Worm (Caenorhabditis elegans): Measurements from ENCODE around the gene gphr-2.

gphr-2 gene

ce11 chrX:14312416-14312815, 4.8 kb upstream of the gphr-2 start (continued):
- TF ChIP-seq F13H6.1 (tag; optimal IDR thresholded peaks at IDR 0.05) (peak; percentile 48), ref-2 (tag; optimal IDR thresholded peaks at IDR 0.05) (peak; percentile 84), ets-4 (tag; optimal IDR thresholded peaks at IDR 0.05) (peak; percentile 32), syd-9 (tag; optimal IDR thresholded peaks at IDR 0.05) (no peak)

ce11 chrX:14311583-14311982, 4.0 kb upstream of the gphr-2 start, which contains the start of gene mgrn-1:
Gene mgrn-1 (minus strand): TSS chrX:14311683.
- no peak for TF ChIP-seq fkh-6 (tag; optimal IDR thresholded peaks at IDR 0.05)
- TF ChIP-seq elt-4 (tag; optimal IDR thresholded peaks at IDR 0.05): no peak
- no peak for TF ChIP-seq pat-9 (tag; optimal IDR thresholded peaks at IDR 0.05)
- TF ChIP-seq ceh-30 (tag; optimal IDR thresholded peaks at IDR 0.05): no peak
- no peak for TF ChIP-seq rnt-1 (tag; optimal IDR thresholded peaks at IDR 0.05)
- TF ChIP-seq F13H6.1 (tag; optimal IDR thresholded peaks at IDR 0.05): no peak
- no peak for TF ChIP-seq sox-4 (tag; optimal IDR thresholded peaks at IDR 0.05)
- TF ChIP-seq sox-2 (GFP tag; IDR thresholded peaks at IDR 0.05): no peak

ce11 chrX:14309656-14310055, 2.1 kb upstream of the gphr-2 start:
- TF ChIP-seq mec-3 (tag; optimal IDR thresholded peaks at IDR 0.05; ENCODE audit: borderline replicate concordance): no peak
- no peak for TF ChIP-seq tbx-7 (tag; optimal IDR thresholded peaks at IDR 0.05)
- TF ChIP-seq fkh-6 (tag; optimal IDR thresholded peaks at IDR 0.05): no peak
- no peak for TF ChIP-seq Y22D7AL.16 (tag; optimal IDR thresholded peaks at IDR 0.05)
- no peak for TF ChIP-seq ama-1 (optimal IDR thresholded peaks at IDR 0.05)
- TF ChIP-seq nhr-232 (tag; optimal IDR thresholded peaks at IDR 0.05): no peak
- TF ChIP-seq pag-3 (tag; optimal IDR thresholded peaks at IDR 0.05; ENCODE audit: borderline replicate concordance): no peak
- TF ChIP-seq unc-55 (GFP tag; optimal IDR thresholded peaks at IDR 0.05): no peak
- TF ChIP-seq tbx-2 (tag; optimal IDR thresholded peaks at IDR 0.05): no peak
- no peak for TF ChIP-seq gmeb-2 (tag; optimal IDR thresholded peaks at IDR 0.05)
- TF ChIP-seq unc-42 (tag; optimal IDR thresholded peaks at IDR 0.05): no peak
- TF ChIP-seq ztf-16 (tag; optimal IDR thresholded peaks at IDR 0.05): no peak
- no peak for TF ChIP-seq elt-4 (tag; optimal IDR thresholded peaks at IDR 0.05)

- TF ChIP-seq ref-2 (tag; optimal IDR thresholded peaks at IDR 0.05): no peak
- TF ChIP-seq ama-1 (optimal IDR thresholded peaks at IDR 0.05): no peak
- TF ChIP-seq dmd-4 (tag; optimal IDR thresholded peaks at IDR 0.05; ENCODE audit: borderline replicate concordance): no peak
- no peak for TF ChIP-seq fkh-6 (tag; optimal IDR thresholded peaks at IDR 0.05)
- TF ChIP-seq ceh-31 (tag; optimal IDR thresholded peaks at IDR 0.05): no peak
- TF ChIP-seq lin-11 (tag; optimal IDR thresholded peaks at IDR 0.05): no peak
- no peak for TF ChIP-seq pha-2 (tag; optimal IDR thresholded peaks at IDR 0.05)
- TF ChIP-seq C38D4.7 (GFP tag; optimal IDR thresholded peaks at IDR 0.05): no peak
- TF ChIP-seq nhr-232 (tag; optimal IDR thresholded peaks at IDR 0.05): no peak
- TF ChIP-seq pag-3 (tag; optimal IDR thresholded peaks at IDR 0.05; ENCODE audit: borderline replicate concordance): no peak
These were observed 4.5 kb downstream of the gphr-2 start, which contains the start of gene C11H1.5 for ce11 chrX:14303078-14303477. Gene C11H1.5 (minus strand): TSS chrX:14303178.

- TF ChIP-seq ets-4 (tag; optimal IDR thresholded peaks at IDR 0.05) (no peak), mec-3 (tag; optimal IDR thresholded peaks at IDR 0.05; ENCODE audit: borderline replicate concordance) (no peak), hlh-30 (tag; optimal IDR thresholded peaks at IDR 0.05; ENCODE audit: insufficient read depth) (peak; percentile 37), unc-42 (tag; optimal IDR thresholded peaks at IDR 0.05) (peak; percentile 70), nhr-232 (tag; optimal IDR thresholded peaks at IDR 0.05) (no peak), pha-2 (tag; optimal IDR thresholded peaks at IDR 0.05) (no peak), fax-1 (tag; optimal IDR thresholded peaks at IDR 0.05) (peak; percentile 41), eyg-1 (tag; optimal IDR thresholded peaks at IDR 0.05) (peak; percentile 41), sox-2 (GFP tag; IDR thresholded peaks at IDR 0.05) (no peak), dve-1 (tag; optimal IDR thresholded peaks at IDR 0.05) (no peak), ztf-16 (tag; optimal IDR thresholded peaks at IDR 0.05) (no peak), T23F11.4 (GFP tag; optimal IDR thresholded peaks at IDR 0.05) (no peak), K02D7.2 (tag; optimal IDR thresholded peaks at IDR 0.05) (no peak), pha-4 (tag; optimal IDR thresholded peaks at IDR 0.05) (no peak), K09A11.1 (tag; optimal IDR thresholded peaks at IDR 0.05; ENCODE audit: insufficient read depth) (no peak), pax-1 (tag; optimal IDR thresholded peaks at IDR 0.05) (no peak), ama-1 (optimal IDR thresholded peaks at IDR 0.05) (no peak), elt-2 (tag; optimal IDR thresholded peaks at IDR 0.05) (peak; percentile 4), nfya-1 (tag; optimal IDR thresholded peaks at IDR 0.05) (peak; percentile 94), F13H6.1 (tag; optimal IDR thresholded peaks at IDR 0.05) (peak; percentile 9), ceh-31 (tag; optimal IDR thresholded peaks at IDR 0.05) (peak; percentile 84), ceh-18 (tag; optimal IDR thresholded peaks at IDR 0.05) (peak; percentile 74), lin-11 (tag; optimal IDR thresholded peaks at IDR 0.05) (no peak), hlh-13 (GFP tag; optimal IDR thresholded peaks at IDR 0.05) (no peak), ceh-19 (GFP tag; optimal IDR thresholded peaks at IDR 0.05) (no peak), ceh-9 (tag; optimal IDR thresholded peaks at IDR 0.05) (no peak), dmd-4 (tag; optimal IDR thresholded peaks at IDR 0.05; ENCODE audit: borderline replicate concordance) (no peak), sdc-2 (tag; optimal IDR thresholded peaks at IDR 0.05) (peak; percentile 75)
These were observed 10.4 kb downstream of the gphr-2 start for ce11 chrX:14297209-14297608.
